Worm (Caenorhabditis elegans) whole organism, L1 larva: Measurements from ENCODE around the gene rhgf-1.

Experiments
- C04F5.9 ChIP-seq: sonication (generic microtip); optimal IDR thresholded peaks from 2 replicates; lab custom pipeline; 2016; ENCODE audit warnings: missing genetic modification characterization, missing compliant biosample characterization
- C16A3.4 ChIP-seq: fragments of 150-350 bp; optimal IDR thresholded peaks from 2 replicates; lab custom pipeline; 2014; ENCODE audit warnings: missing biosample characterization, missing genetic modification characterization
- C34B4.2 ChIP-seq: sonication (generic microtip); optimal IDR thresholded peaks from 2 replicates; lab custom pipeline; 2017; ENCODE audit warnings: mild to moderate bottlenecking, missing genetic modification characterization, missing compliant biosample characterization
- F16B12.6 ChIP-seq: fragments of 150-350 bp; optimal IDR thresholded peaks from 2 replicates; lab custom pipeline; 2014; ENCODE audit warnings: missing biosample characterization, missing genetic modification characterization
- Y116A8C.19 ChIP-seq: sonication (generic microtip); optimal IDR thresholded peaks from 2 replicates; lab custom pipeline; 2016; ENCODE audit warnings: missing compliant biosample characterization, missing genetic modification characterization, borderline replicate concordance
- aha-1 ChIP-seq: fragments of 150-350 bp; optimal IDR thresholded peaks from 2 replicates; lab custom pipeline; 2014; ENCODE audit warnings: missing biosample characterization, missing genetic modification characterization
- alr-1 ChIP-seq: fragments of 200-800 bp; sonication (Bioruptor generic); optimal IDR thresholded peaks from 2 replicates; lab custom pipeline; 2018; ENCODE audit warnings: borderline replicate concordance, mild to moderate bottlenecking, missing genetic modification characterization, missing compliant biosample characterization
- aly-2 ChIP-seq: fragments of 150-350 bp; optimal IDR thresholded peaks from 2 replicates; lab custom pipeline; 2014; ENCODE audit warnings: missing biosample characterization, missing genetic modification characterization
- blmp-1 ChIP-seq: fragments of 150-350 bp; optimal IDR thresholded peaks from 2 replicates; lab custom pipeline; 2014; ENCODE audit warnings: missing biosample characterization, missing genetic modification characterization
- ceh-63 ChIP-seq: fragments of 200-800 bp; sonication (Bioruptor generic); optimal IDR thresholded peaks from 2 replicates; lab custom pipeline; 2018; ENCODE audit warnings: mild to moderate bottlenecking, missing genetic modification characterization, missing compliant biosample characterization
- ceh-82 ChIP-seq, 3 experiments: fragments of 150-350 bp in 1 of 3; sonication (generic microtip) in 2 of 3; optimal IDR thresholded peaks; 2 replicates each; lab custom pipeline; 2014 to 2017; ENCODE audit warnings: missing biosample characterization in 3 of 3, missing genetic modification characterization in 3 of 3
- ceh-90 ChIP-seq: sonication (generic microtip); optimal IDR thresholded peaks from 2 replicates; lab custom pipeline; 2016; ENCODE audit warnings: missing genetic modification characterization, missing compliant biosample characterization
- ces-1 ChIP-seq: fragments of 150-350 bp; optimal IDR thresholded peaks from 2 replicates; lab custom pipeline; 2014; ENCODE audit warnings: missing biosample characterization, missing genetic modification reagents, missing genetic modification characterization
- dpl-1 ChIP-seq, 3 experiments: fragments of 150-350 bp in 2 of 3; sonication (generic microtip) in 1 of 3; optimal IDR thresholded peaks; 2 replicates each; lab custom pipeline; 2014 to 2017; ENCODE audit warnings: missing biosample characterization in 3 of 3, missing genetic modification characterization in 3 of 3, missing genetic modification reagents in 3 of 3
- dsc-1 ChIP-seq: sonication (generic microtip); optimal IDR thresholded peaks from 2 replicates; lab custom pipeline; 2016; ENCODE audit warnings: mild to moderate bottlenecking, missing genetic modification characterization, missing compliant biosample characterization
- elt-2 ChIP-seq: sonication (generic microtip); optimal IDR thresholded peaks from 2 replicates; lab custom pipeline; 2016; ENCODE audit warnings: missing genetic modification characterization, mild to moderate bottlenecking, inconsistent platforms, missing compliant biosample characterization, missing genetic modification reagents
- ets-5 ChIP-seq: fragments of 200-800 bp; sonication (Bioruptor generic); IDR thresholded peaks from 2 replicates; pipeline ENCODE4 v1.3.6; 2022; ENCODE audit warnings: missing genetic modification characterization, missing compliant biosample characterization
- fkh-10 ChIP-seq: sonication (generic microtip); optimal IDR thresholded peaks from 2 replicates; lab custom pipeline; 2017; ENCODE audit warnings: missing biosample characterization, missing genetic modification reagents, missing genetic modification characterization
- fkh-4 ChIP-seq: sonication (generic microtip); optimal IDR thresholded peaks from 2 replicates; lab custom pipeline; 2016; ENCODE audit warnings: missing compliant biosample characterization, missing genetic modification characterization, borderline replicate concordance
- fos-1 ChIP-seq: fragments of 150-350 bp; optimal IDR thresholded peaks from 2 replicates; lab custom pipeline; 2014; ENCODE audit warnings: missing biosample characterization, missing genetic modification characterization
- hlh-17 ChIP-seq: fragments of 200-800 bp; sonication (Bioruptor generic); optimal IDR thresholded peaks from 2 replicates; lab custom pipeline; 2018; ENCODE audit warnings: missing genetic modification characterization, mild to moderate bottlenecking, missing compliant biosample characterization, moderate library complexity, borderline replicate concordance
- hpl-2 ChIP-seq: fragments of 150-350 bp; optimal IDR thresholded peaks from 2 replicates; lab custom pipeline; 2014; ENCODE audit warnings: missing biosample characterization, missing genetic modification reagents, missing genetic modification characterization
- irx-1 ChIP-seq: sonication (generic microtip); optimal IDR thresholded peaks from 2 replicates; lab custom pipeline; 2016; ENCODE audit warnings: missing genetic modification characterization, missing compliant biosample characterization
- isw-1 ChIP-seq: fragments of 200-800 bp; sonication (Bioruptor generic); IDR thresholded peaks from 2 replicates; pipeline ENCODE4 v1.3.6; 2022; ENCODE audit warnings: missing genetic modification characterization, missing compliant biosample characterization
- jun-1 ChIP-seq: fragments of 150-350 bp; optimal IDR thresholded peaks from 2 replicates; lab custom pipeline; 2014; ENCODE audit warnings: missing biosample characterization, missing genetic modification reagents, missing genetic modification characterization
- lin-13 ChIP-seq: fragments of 150-350 bp; optimal IDR thresholded peaks from 2 replicates; lab custom pipeline; 2014; ENCODE audit warnings: missing biosample characterization, missing genetic modification reagents, missing genetic modification characterization
- lin-14 ChIP-seq: fragments of 200-800 bp; sonication (Bioruptor generic); optimal IDR thresholded peaks from 2 replicates; lab custom pipeline; 2018; ENCODE audit warnings: mild to moderate bottlenecking, missing genetic modification characterization, moderate library complexity, missing compliant biosample characterization
- lin-15B ChIP-seq: fragments of 150-350 bp; sonication (generic microtip); optimal IDR thresholded peaks from 3 replicates; lab custom pipeline; 2014; ENCODE audit warnings: missing biosample characterization, missing genetic modification characterization
- lin-39 ChIP-seq: fragments of 150-350 bp; optimal IDR thresholded peaks from 2 replicates; lab custom pipeline; 2014; ENCODE audit warnings: missing biosample characterization, missing genetic modification reagents, missing genetic modification characterization
- lir-3 ChIP-seq: sonication (generic microtip); optimal IDR thresholded peaks from 2 replicates; lab custom pipeline; 2016; ENCODE audit warnings: mild to moderate bottlenecking, missing genetic modification characterization, moderate library complexity, missing compliant biosample characterization; ENCODE audit not compliant: poor library complexity
- lsy-2 ChIP-seq, 2 experiments: fragments of 150-350 bp; optimal IDR thresholded peaks; 2 replicates each; lab custom pipeline; 2014; ENCODE audit warnings: missing biosample characterization in 2 of 2, missing genetic modification characterization in 2 of 2
- mdl-1 ChIP-seq, 2 experiments: fragments of 150-350 bp; optimal IDR thresholded peaks; 2 replicates each; lab custom pipeline; 2014 to 2017; ENCODE audit warnings: missing biosample characterization in 2 of 2, missing genetic modification characterization in 2 of 2, inconsistent platforms in 1 of 2
- mep-1 ChIP-seq: fragments of 150-350 bp; optimal IDR thresholded peaks from 2 replicates; lab custom pipeline; 2014; ENCODE audit warnings: missing biosample characterization, missing genetic modification characterization
- nhr-11 ChIP-seq: fragments of 150-350 bp; optimal IDR thresholded peaks from 2 replicates; lab custom pipeline; 2014; ENCODE audit warnings: missing biosample characterization, missing genetic modification characterization
- nhr-12 ChIP-seq: sonication (generic microtip); optimal IDR thresholded peaks from 2 replicates; lab custom pipeline; 2017; ENCODE audit warnings: missing biosample characterization, missing genetic modification characterization
- nhr-19 ChIP-seq: fragments of 200-800 bp; sonication (Bioruptor generic); conservative IDR thresholded peaks from 2 replicates; pipeline ENCODE4 v1.3.6; 2022; ENCODE audit warnings: missing genetic modification characterization, missing compliant biosample characterization
- nhr-20 ChIP-seq: sonication (generic microtip); optimal IDR thresholded peaks from 2 replicates; lab custom pipeline; 2016; ENCODE audit warnings: mild to moderate bottlenecking, missing genetic modification characterization, missing compliant biosample characterization
- nhr-76 ChIP-seq: sonication (generic microtip); optimal IDR thresholded peaks from 2 replicates; lab custom pipeline; 2017; ENCODE audit warnings: missing biosample characterization, missing genetic modification characterization
- nhr-77 ChIP-seq: fragments of 150-350 bp; optimal IDR thresholded peaks from 2 replicates; lab custom pipeline; 2014; ENCODE audit warnings: missing biosample characterization, missing genetic modification characterization
- nhr-84 ChIP-seq: sonication (generic microtip); optimal IDR thresholded peaks from 2 replicates; lab custom pipeline; 2017; ENCODE audit warnings: missing biosample characterization, missing genetic modification characterization
- nhr-85 ChIP-seq: sonication (generic microtip); peaks from one replicate; lab custom pipeline; 2016; ENCODE audit warnings: missing genetic modification characterization, inconsistent platforms, missing compliant biosample characterization
- pag-3 ChIP-seq: sonication (generic microtip); optimal IDR thresholded peaks from 2 replicates; lab custom pipeline; 2017; ENCODE audit warnings: missing genetic modification characterization, mild to moderate bottlenecking, missing compliant biosample characterization, antibody characterized with exemption, borderline replicate concordance; ENCODE audit not compliant: insufficient read depth
- pqm-1 ChIP-seq: sonication (generic microtip); optimal IDR thresholded peaks from 3 replicates; lab custom pipeline; 2017; ENCODE audit warnings: missing biosample characterization, missing genetic modification characterization
- rnt-1 ChIP-seq: sonication (generic microtip); optimal IDR thresholded peaks from 2 replicates; lab custom pipeline; 2016; ENCODE audit warnings: mild to moderate bottlenecking, missing genetic modification characterization, moderate library complexity, missing compliant biosample characterization
- snpc-4 ChIP-seq: fragments of 150-350 bp; optimal IDR thresholded peaks from 2 replicates; lab custom pipeline; 2014; ENCODE audit warnings: missing biosample characterization, missing genetic modification characterization
- sptf-1 ChIP-seq: fragments of 150-350 bp; optimal IDR thresholded peaks from 2 replicates; lab custom pipeline; 2014; ENCODE audit warnings: missing biosample characterization, missing genetic modification characterization
- unc-130 ChIP-seq: fragments of 150-350 bp; optimal IDR thresholded peaks from 2 replicates; lab custom pipeline; 2017; ENCODE audit warnings: missing biosample characterization, missing genetic modification characterization, inconsistent platforms
- unc-30 ChIP-seq: sonication (generic microtip); optimal IDR thresholded peaks from 2 replicates; lab custom pipeline; 2017; ENCODE audit warnings: missing biosample characterization, missing genetic modification characterization
- unc-62 ChIP-seq: fragments of 150-350 bp; optimal IDR thresholded peaks from 2 replicates; lab custom pipeline; 2014; ENCODE audit warnings: missing biosample characterization, missing genetic modification reagents, missing genetic modification characterization
- unc-86 ChIP-seq: sonication (generic microtip); optimal IDR thresholded peaks from 2 replicates; lab custom pipeline; 2016; ENCODE audit warnings: missing genetic modification characterization, missing compliant biosample characterization
- vab-15 ChIP-seq: sonication (generic microtip); optimal IDR thresholded peaks from 2 replicates; lab custom pipeline; 2017; ENCODE audit warnings: missing genotype, mild to moderate bottlenecking, missing genetic modification characterization, missing compliant biosample characterization
- xbp-1 ChIP-seq: sonication (generic microtip); optimal IDR thresholded peaks from 2 replicates; lab custom pipeline; 2016; ENCODE audit warnings: missing genetic modification characterization, missing compliant biosample characterization
- ztf-11 ChIP-seq, 2 experiments: sonication (generic microtip); optimal IDR thresholded peaks; 2 replicates each; lab custom pipeline; 2016 to 2017; ENCODE audit warnings: missing genetic modification characterization in 2 of 2, missing biosample characterization in 1 of 2, missing compliant biosample characterization in 1 of 2
- ztf-4 ChIP-seq: fragments of 150-350 bp; optimal IDR thresholded peaks from 2 replicates; lab custom pipeline; 2014; ENCODE audit warnings: missing biosample characterization, missing genetic modification characterization

The rhgf-1 gene

DNA sequence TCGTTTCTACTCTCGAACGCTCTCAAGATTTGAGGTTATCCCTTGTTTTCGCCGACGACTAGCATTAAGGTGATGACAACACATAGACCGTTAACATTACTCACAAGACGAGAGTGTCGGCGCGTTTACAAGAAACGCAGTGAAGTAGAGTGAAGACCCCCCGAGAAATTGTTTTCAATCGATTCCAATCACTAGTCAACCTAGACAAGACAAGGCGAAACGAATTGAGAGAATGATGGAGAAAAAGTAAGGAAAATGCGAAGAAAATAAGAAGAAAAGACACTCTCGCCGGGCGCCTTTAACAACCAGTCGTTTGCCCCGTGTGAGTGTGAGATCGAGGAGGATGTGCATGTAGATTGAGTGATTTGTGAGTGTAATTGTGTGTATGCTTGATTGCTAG, 27.1 kb downstream of the rhgf-1 start:
- peak; percentile 29 for TF ChIP-seq elt-2 (tag; lab: Kevin White, UChicago)
- no peak for TF ChIP-seq C34B4.2 (tag; lab: Kevin White, UChicago)
- TF ChIP-seq ztf-11 (tag; optimal IDR thresholded peaks at IDR 0.05; lab: Kevin White, UChicago): no peak
- peak in 1 of 2 experiments; percentile 53 for TF ChIP-seq mdl-1 (tag; optimal IDR thresholded peaks at IDR 0.05; lab: Kevin White, UChicago)
- TF ChIP-seq hpl-2 (GFP tag; lab: Kevin White, UChicago): no peak
- TF ChIP-seq ceh-90 (tag; lab: Kevin White, UChicago): no peak
- no peak for TF ChIP-seq F16B12.6 (tag; lab: Kevin White, UChicago)
- peak; percentile 73 for TF ChIP-seq unc-130
- TF ChIP-seq unc-62 (GFP tag; lab: Kevin White, UChicago): no peak
- no peak for TF ChIP-seq C04F5.9 (tag; lab: Kevin White, UChicago)
- TF ChIP-seq alr-1 (tag; lab: Kevin White, UChicago): no peak
- TF ChIP-seq C16A3.4: peak; percentile 71
- TF ChIP-seq lin-14 (GFP tag; lab: Kevin White, UChicago): peak; percentile 93
- TF ChIP-seq dsc-1 (tag; lab: Kevin White, UChicago): peak; percentile 41
- no peak for TF ChIP-seq hlh-17 (GFP tag; lab: Kevin White, UChicago)
- TF ChIP-seq lin-39 (tag; lab: Kevin White, UChicago): no peak
- TF ChIP-seq aha-1 (tag; lab: Kevin White, UChicago): no peak
- TF ChIP-seq ceh-82 (tag; optimal IDR thresholded peaks at IDR 0.05; lab: Kevin White, UChicago): no peak
- no peak for TF ChIP-seq unc-86 (tag; lab: Kevin White, UChicago)
- no peak for TF ChIP-seq lin-13
- no peak for TF ChIP-seq nhr-12
- no peak for TF ChIP-seq ets-5 (GFP tag; lab: Robert Waterston, UW)
- TF ChIP-seq nhr-20 (tag; lab: Kevin White, UChicago): peak; percentile 89
- TF ChIP-seq unc-30 (tag; lab: Kevin White, UChicago): no peak
- no peak for TF ChIP-seq ces-1
- no peak for TF ChIP-seq sptf-1 (tag; lab: Kevin White, UChicago)
- TF ChIP-seq nhr-19 (GFP tag; lab: Robert Waterston, UW): peak; percentile 62
- TF ChIP-seq xbp-1: peak; percentile 13
- no peak for TF ChIP-seq ceh-63 (GFP tag; lab: Kevin White, UChicago)
- TF ChIP-seq nhr-76 (tag; lab: Kevin White, UChicago): no peak
- TF ChIP-seq ztf-4 (tag; lab: Kevin White, UChicago): peak; percentile 12
- TF ChIP-seq fkh-4 (tag; lab: Kevin White, UChicago): no peak
- TF ChIP-seq lir-3 (tag; lab: Kevin White, UChicago): no peak
- peak; percentile 88 for TF ChIP-seq nhr-85 (tag; lab: Kevin White, UChicago)
- TF ChIP-seq pqm-1 (tag; lab: Kevin White, UChicago): no peak
- TF ChIP-seq Y116A8C.19 (tag; lab: Kevin White, UChicago): no peak
- peak; percentile 4 for TF ChIP-seq irx-1 (tag; lab: Kevin White, UChicago)
- TF ChIP-seq nhr-84 (tag; lab: Kevin White, UChicago): no peak
- no peak for TF ChIP-seq vab-15
- TF ChIP-seq snpc-4: peak; percentile 35
- peak; percentile 3 to 73 for TF ChIP-seq lsy-2 (tag; optimal IDR thresholded peaks at IDR 0.05; lab: Kevin White, UChicago)
- TF ChIP-seq blmp-1 (tag; lab: Kevin White, UChicago): peak; percentile 93
- no peak for TF ChIP-seq isw-1 (GFP tag; lab: Robert Waterston, UW)
- TF ChIP-seq fkh-10: no peak
- no peak for TF ChIP-seq dpl-1 (GFP tag; optimal IDR thresholded peaks at IDR 0.05; lab: Kevin White, UChicago)
- peak; percentile 59 for TF ChIP-seq nhr-77 (tag; lab: Kevin White, UChicago)
- peak; percentile 27 for TF ChIP-seq rnt-1 (tag; lab: Kevin White, UChicago)
- TF ChIP-seq mep-1 (tag; lab: Kevin White, UChicago): peak; percentile 61
- no peak for TF ChIP-seq jun-1
- TF ChIP-seq fos-1 (tag; lab: Kevin White, UChicago): peak; percentile 4
- TF ChIP-seq lin-15B (tag; lab: Kevin White, UChicago): no peak
- no peak for TF ChIP-seq aly-2 (tag; lab: Kevin White, UChicago)
- TF ChIP-seq nhr-11: no peak
- TF ChIP-seq pag-3: no peak
